Worm (Caenorhabditis elegans): Measurements from ENCODE around the gene F25G6.1.

- TF ChIP-seq tab-1 (GFP tag; IDR thresholded peaks at IDR 0.05) = no peak
- TF ChIP-seq klf-2 (GFP tag; conservative IDR thresholded peaks at IDR 0.05) = no peak
- no peak for TF ChIP-seq med-1 (GFP tag; optimal IDR thresholded peaks at IDR 0.05; ENCODE audit: insufficient read depth)
These were observed 9.8 kb upstream of the F25G6.1 start, which contains the start of gene F25G6.8 for ce11 chrV:8565075-8565474.
